Worm (Caenorhabditis elegans) whole organism, midembryonic: Measurements from ENCODE around the gene F59B10.3.

Experiments used
- T22C8.4 ChIP-seq: fragments of 200-800 bp; sonication (Bioruptor generic); IDR thresholded peaks from 2 replicates; pipeline ENCODE4 v1.3.6; 2022; ENCODE audit warnings: missing genetic modification characterization, missing compliant biosample characterization
- cog-1 ChIP-seq: sonication (generic microtip); optimal IDR thresholded peaks from 2 replicates; lab custom pipeline; 2016; ENCODE audit warnings: missing genetic modification characterization, missing compliant biosample characterization
- ztf-23 ChIP-seq: fragments of 200-800 bp; sonication (Bioruptor generic); IDR thresholded peaks from 2 replicates; pipeline ENCODE4 v1.3.6; 2022; ENCODE audit warnings: missing genetic modification reagents, missing genetic modification characterization, missing compliant biosample characterization

DNA sequence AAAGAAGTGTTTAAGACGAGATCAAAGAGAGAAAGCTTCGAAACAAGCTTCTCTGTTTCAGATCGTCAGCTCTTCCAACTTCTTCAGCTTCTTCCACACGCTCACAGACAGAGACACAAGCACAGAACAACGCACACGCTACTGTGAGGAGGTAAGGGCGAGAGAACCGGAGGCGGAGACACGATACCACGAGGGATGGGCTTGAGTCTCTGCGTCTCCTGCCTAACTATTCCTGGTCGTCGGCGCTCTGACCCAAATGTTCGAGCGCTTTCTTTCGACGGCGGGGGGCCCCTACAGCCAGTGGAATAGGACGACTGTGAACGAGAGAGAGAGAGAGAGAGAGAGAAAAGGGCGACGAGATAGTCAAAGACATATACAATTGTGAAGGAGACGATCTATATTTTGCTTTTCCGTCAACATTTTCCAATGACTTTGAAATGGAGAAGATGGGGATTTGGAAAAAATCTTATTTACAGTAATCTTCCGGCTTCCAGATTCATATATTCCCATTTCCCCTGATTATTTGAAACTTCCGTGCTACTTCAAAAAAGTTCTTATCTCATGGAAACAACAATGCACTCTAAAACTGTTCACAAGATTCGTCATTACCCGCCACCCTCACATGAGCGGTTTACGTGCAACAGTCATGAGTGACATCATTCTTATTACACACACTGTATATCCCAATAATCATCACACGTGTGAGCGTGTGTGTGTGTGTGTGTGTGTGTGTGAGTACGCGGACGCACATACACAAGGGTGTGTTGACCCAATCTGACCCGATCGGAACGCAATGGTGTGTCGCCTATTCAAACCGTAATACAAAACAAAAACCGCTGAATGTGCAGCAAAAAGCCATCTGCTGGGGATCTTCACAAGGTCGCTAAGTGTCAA, 38.7 kb downstream of the F59B10.3 start:
- TF ChIP-seq T22C8.4 (GFP tag; lab: Robert Waterston, UW) (no peak), ztf-23 (GFP tag; lab: Robert Waterston, UW) (peak; percentile 71; the same call in 1 of the 2 replicates), cog-1 (tag; lab: Kevin White, UChicago) (no peak)
